Fruit fly (Drosophila melanogaster) Kc167 (cell line): ENCODE data around the gene Muc26B.

Experiments
- Myc ChIP-seq: fragments of >200 bp; optimal IDR thresholded peaks from 2 replicates; lab custom pipeline; 2017; ENCODE audit warnings: missing external identifiers
- Sin3A ChIP-seq: fragments of >200 bp; optimal IDR thresholded peaks from 2 replicates; lab custom pipeline; 2018; ENCODE audit warnings: missing external identifiers
- h ChIP-seq: fragments of >200 bp; optimal IDR thresholded peaks from 3 replicates; lab custom pipeline; 2018; ENCODE audit warnings: missing external identifiers
- insv ChIP-seq: fragments of >200 bp; optimal IDR thresholded peaks from 3 replicates; lab custom pipeline; 2018; ENCODE audit warnings: missing external identifiers
- psq ChIP-seq: fragments of >200 bp; optimal IDR thresholded peaks from 2 replicates; lab custom pipeline; 2017; ENCODE audit warnings: missing external identifiers
- ttk ChIP-seq: sonication (Bioruptor generic); optimal IDR thresholded peaks from 2 replicates; lab custom pipeline; 2017; ENCODE audit warnings: missing external identifiers

Gene Muc26B

dm6 chr2L:6171166-6171565 lies 19.4 kb downstream of the Muc26B start:
- TF ChIP-seq insv (no peak), Myc (lab: Kevin White, UChicago) (no peak), ttk (no peak), psq (no peak), h (lab: Kevin White, UChicago) (no peak), Sin3A (lab: Kevin White, UChicago) (no peak)

DNA sequence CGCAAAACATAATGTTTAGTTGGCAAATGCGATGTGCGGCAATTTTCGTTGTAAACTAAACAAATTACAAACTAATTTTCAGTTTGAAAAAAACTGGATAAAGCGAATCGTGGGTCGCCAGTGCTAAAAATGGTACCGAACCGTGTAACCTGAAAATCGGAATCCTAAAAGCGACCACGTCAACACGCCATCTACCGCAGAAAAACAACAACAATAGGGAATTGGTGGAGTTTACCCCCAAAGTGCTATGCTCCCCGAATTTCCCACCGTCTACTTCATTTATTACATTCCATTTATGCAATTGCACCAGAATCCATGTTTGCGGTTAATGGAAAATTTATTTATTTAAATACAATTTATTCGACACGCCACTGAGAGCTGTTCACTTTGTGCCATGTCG lies 21.2 kb downstream of the Muc26B start:
- TF ChIP-seq Sin3A (lab: Kevin White, UChicago) (no peak), psq (no peak), insv (no peak), h (lab: Kevin White, UChicago) (no peak), ttk (no peak), Myc (lab: Kevin White, UChicago) (no peak)

DNA sequence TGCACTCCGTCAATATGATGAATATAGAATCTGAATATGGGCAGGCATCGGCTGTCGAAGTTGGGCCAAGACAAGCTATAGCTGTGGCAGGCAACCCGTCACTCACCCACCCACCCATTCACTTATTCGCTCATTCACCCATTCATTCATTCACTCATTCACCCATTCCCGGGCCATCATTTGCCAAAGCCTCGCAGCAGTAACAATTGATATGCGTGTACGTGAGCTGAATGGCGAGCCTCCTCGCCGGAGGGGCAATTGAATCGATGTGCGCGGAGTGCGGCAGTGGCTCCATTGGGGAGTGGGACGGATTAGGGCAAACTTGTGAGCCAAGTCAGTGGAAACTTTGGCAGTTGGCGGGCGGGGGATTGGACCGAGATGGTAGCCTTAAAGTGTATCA lies 24.6 kb downstream of the Muc26B start:
- TF ChIP-seq Sin3A (lab: Kevin White, UChicago) (no peak), psq (no peak), insv (no peak), h (lab: Kevin White, UChicago) (no peak), Myc (lab: Kevin White, UChicago) (no peak), ttk (no peak)

- TF ChIP-seq Myc (lab: Kevin White, UChicago) (no peak), h (lab: Kevin White, UChicago) (no peak), psq (no peak), Sin3A (lab: Kevin White, UChicago) (no peak), ttk (no peak)
These were observed 25.4 kb downstream of the Muc26B start for dm6 chr2L:6177141-6177540.

DNA sequence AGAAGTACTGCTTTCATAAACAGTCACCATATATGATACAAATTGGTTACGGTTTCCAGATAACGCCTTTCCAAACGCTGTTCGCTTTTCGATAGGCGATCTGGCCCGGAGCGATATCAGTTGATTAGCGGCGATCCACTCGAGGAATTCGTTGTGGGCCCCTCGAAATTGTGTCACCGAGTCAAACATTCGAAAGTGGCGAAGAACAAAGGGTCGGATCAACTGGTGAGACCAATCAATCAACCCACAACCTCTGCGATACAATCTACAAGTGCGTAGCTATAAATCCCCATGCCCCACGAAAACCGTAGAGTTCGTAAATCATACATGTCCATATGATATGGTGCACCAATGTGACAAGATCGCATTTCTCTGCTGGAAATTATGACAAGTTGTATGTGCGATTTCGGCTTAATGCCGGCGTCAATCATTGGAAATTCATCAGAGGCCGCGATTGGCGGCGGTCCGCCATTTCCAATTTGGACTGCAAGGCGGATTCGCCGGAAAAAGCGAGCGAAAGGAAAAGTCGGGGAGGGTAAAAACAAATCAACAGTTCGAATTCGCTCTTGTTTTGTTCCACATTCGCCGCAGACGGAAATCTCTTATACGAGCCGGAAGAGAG lies 26.5 kb downstream of the Muc26B start:
- TF ChIP-seq ttk, result no peak
- TF ChIP-seq Myc (lab: Kevin White, UChicago), result no peak

- TF ChIP-seq insv (no peak), h (lab: Kevin White, UChicago) (no peak), psq (no peak), Myc (lab: Kevin White, UChicago) (no peak), Sin3A (lab: Kevin White, UChicago) (no peak)
These were observed 27.2 kb downstream of the Muc26B start, which contains the start of gene smal for dm6 chr2L:6178740-6179633. Gene smal (plus strand): TSS chr2L:6179133.

DNA sequence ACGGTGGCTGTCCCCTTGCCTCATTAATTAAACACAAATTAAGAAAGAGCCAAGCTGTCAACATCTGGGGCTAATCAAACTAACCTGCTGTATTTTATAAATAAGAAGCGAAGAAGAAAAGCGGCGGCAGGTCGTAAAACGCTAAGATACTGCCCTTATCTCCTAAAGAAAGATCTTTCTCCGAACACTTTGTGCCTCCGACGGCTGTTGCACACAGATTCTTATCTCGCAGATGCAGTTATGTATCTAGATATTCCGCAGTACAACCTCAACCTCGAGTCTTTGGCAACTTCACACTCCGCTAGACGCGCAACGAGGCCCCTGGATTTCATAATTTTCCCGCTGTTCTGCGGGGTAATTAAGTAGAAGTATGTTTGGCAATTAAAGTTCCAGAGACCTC lies 28.2 kb downstream of the Muc26B start:
- no peak for TF ChIP-seq insv
- TF ChIP-seq Myc (lab: Kevin White, UChicago), result no peak
- TF ChIP-seq Sin3A (lab: Kevin White, UChicago), result no peak
- no peak for TF ChIP-seq psq
- no peak for TF ChIP-seq h (lab: Kevin White, UChicago)
- TF ChIP-seq ttk, result no peak

dm6 chr2L:6186356-6186755 lies 34.6 kb downstream of the Muc26B start:
- TF ChIP-seq h (lab: Kevin White, UChicago), result no peak

DNA sequence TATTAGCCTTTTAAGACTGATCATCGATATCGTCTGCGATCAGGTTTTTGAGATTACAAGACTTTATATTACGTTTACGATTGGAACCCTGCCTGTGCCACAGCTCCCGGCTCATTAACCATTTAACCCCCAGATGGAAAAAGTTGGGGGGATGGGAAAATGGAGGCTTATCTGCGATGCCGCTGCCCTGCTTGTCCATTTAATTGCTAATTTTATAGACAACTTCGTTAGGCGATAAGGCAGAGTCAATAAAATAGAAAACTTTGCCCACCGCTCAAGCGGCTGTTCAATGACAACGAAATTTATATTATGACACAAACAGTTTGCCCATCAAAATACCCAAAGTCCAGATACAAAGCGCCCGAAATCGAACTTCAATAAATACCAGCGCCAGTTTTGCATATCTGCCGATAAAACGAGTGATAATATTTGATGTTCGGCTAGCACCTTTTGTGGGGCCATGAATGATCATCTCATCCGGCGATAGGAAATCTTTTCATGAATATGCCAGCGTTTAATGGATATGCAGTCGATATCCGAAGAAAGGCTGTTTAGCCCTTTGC lies 41.3 kb downstream of the Muc26B start:
- TF ChIP-seq h (lab: Kevin White, UChicago) (no peak), Sin3A (lab: Kevin White, UChicago) (no peak), insv (no peak), Myc (lab: Kevin White, UChicago) (no peak), ttk (no peak), psq (no peak)

DNA sequence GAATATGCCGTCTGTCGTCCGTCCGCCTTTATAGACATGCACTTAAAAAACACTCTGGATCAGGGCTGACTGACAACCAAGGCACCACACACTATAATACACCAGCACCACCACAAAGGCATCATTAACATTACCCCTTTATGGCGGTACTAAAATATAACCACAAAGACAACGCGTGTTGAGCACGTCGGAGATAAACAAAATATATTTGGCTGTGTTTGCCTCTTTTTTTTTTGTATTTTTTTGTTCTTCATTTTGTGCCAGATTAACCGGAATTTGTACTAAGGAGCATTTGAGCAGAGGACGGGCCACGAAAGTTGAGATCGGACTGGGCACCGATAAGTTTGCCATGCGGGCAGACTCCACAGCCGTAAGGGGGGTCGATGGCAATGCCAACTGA lies 42.3 kb downstream of the Muc26B start:
- no peak for TF ChIP-seq Sin3A (lab: Kevin White, UChicago)

DNA sequence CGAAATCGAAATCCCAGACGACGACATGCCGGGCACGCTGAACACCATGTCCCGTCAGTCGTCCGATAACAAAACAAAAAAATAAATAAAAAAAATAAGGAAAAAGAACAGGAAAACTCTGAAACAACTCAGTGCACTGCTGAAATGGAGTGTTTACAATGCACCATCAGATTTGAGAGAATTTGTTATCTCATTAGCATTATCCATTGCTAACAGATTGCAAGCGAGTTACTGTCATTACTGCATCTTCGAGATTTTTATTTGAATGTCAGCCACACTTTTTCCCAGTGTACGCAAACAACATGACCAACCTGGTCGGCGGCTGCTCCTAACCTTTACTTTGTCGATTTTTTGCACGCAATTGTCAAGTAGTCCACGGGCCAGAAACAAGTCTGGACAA lies 46.0 kb downstream of the Muc26B start:
- TF ChIP-seq Myc (lab: Kevin White, UChicago) (no peak), insv (no peak), ttk (no peak), psq (no peak)

- no peak for TF ChIP-seq ttk
- no peak for TF ChIP-seq Sin3A (lab: Kevin White, UChicago)
- no peak for TF ChIP-seq insv
- TF ChIP-seq Myc (lab: Kevin White, UChicago), result no peak
These were observed 47.1 kb downstream of the Muc26B start for dm6 chr2L:6198822-6199221.

DNA sequence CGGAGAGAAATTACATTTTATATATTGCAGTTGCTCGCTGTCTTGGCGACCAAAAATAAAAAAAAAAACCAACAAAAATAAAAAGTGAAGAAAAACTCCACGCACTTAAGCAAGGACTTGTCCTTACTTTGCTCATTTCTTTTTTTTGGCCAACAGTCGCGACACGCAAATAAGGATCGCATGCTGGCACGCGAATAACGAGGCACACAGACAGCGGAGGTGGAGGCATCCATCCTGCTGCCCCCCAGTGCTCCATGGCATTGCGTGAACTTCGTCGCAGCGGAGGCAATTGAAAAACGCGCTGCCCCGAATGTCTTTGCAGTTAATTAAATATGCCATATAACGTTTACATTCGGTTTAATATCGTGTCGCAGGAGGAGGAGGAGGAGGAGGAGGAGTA lies 47.8 kb downstream of the Muc26B start:
- TF ChIP-seq Myc (lab: Kevin White, UChicago) (no peak), Sin3A (lab: Kevin White, UChicago) (no peak), insv (no peak), ttk (no peak), h (lab: Kevin White, UChicago) (no peak), psq (no peak)
